Worm (Caenorhabditis elegans) whole organism, midembryonic: ENCODE results near the gene srw-53.
"Not testable (repeated sequence)": the region's sequence is repeated elsewhere in the genome, so short reads cannot be mapped to it uniquely, and the experiment has no call there.

Source experiments
- T22C8.4 ChIP-seq: fragments of 200-800 bp; sonication (Bioruptor generic); IDR thresholded peaks from 2 replicates; pipeline ENCODE4 v1.3.6; 2022; ENCODE audit warnings: missing genetic modification characterization, missing compliant biosample characterization
- cog-1 ChIP-seq: sonication (generic microtip); optimal IDR thresholded peaks from 2 replicates; lab custom pipeline; 2016; ENCODE audit warnings: missing genetic modification characterization, missing compliant biosample characterization
- flt-1 ChIP-seq: fragments of 200-800 bp; sonication (Bioruptor generic); IDR thresholded peaks from 2 replicates; pipeline ENCODE4 v1.3.6; 2022; ENCODE audit warnings: missing genetic modification characterization, missing compliant biosample characterization
- klf-2 ChIP-seq: fragments of 200-800 bp; sonication (Bioruptor generic); conservative IDR thresholded peaks from 2 replicates; pipeline ENCODE4 v1.3.6; 2022; ENCODE audit warnings: missing genetic modification reagents, missing genetic modification characterization, missing compliant biosample characterization
- med-1 ChIP-seq: sonication (generic microtip); optimal IDR thresholded peaks from 2 replicates; lab custom pipeline; 2017; ENCODE audit warnings: missing genetic modification characterization, mild to moderate bottlenecking, missing compliant biosample characterization, antibody characterized with exemption, missing genetic modification reagents; ENCODE audit not compliant: insufficient read depth
- ref-1 ChIP-seq: fragments of 200-800 bp; sonication (Bioruptor generic); conservative IDR thresholded peaks from 2 replicates; pipeline ENCODE4 v1.3.6; 2022; ENCODE audit warnings: missing genetic modification reagents, missing genetic modification characterization, missing compliant biosample characterization
- tab-1 ChIP-seq: fragments of 200-800 bp; sonication (Bioruptor generic); IDR thresholded peaks from 2 replicates; pipeline ENCODE4 v1.3.6; 2022; ENCODE audit warnings: missing genetic modification characterization, missing compliant biosample characterization
- ztf-23 ChIP-seq: fragments of 200-800 bp; sonication (Bioruptor generic); IDR thresholded peaks from 2 replicates; pipeline ENCODE4 v1.3.6; 2022; ENCODE audit warnings: missing genetic modification reagents, missing genetic modification characterization, missing compliant biosample characterization
- ztf-29 ChIP-seq: fragments of 200-800 bp; sonication (Bioruptor generic); IDR thresholded peaks from 2 replicates; pipeline ENCODE4 v1.3.6; 2022; ENCODE audit warnings: missing genetic modification reagents, missing genetic modification characterization, missing compliant biosample characterization

srw-53 gene

ce11 chrV:15943125-15943524 is at the start of gene srw-53:
Gene srw-53 (plus strand): TSS chrV:15943425.
- TF ChIP-seq klf-2 (GFP tag; lab: Robert Waterston, UW) (no peak), ztf-29 (GFP tag; lab: Robert Waterston, UW) (no peak), ztf-23 (no peak)

ce11 chrV:15896671-15897070 is 46.6 kb upstream of the srw-53 start, which contains the start of gene nhr-213:
Gene nhr-213 (minus strand): TSS chrV:15896771.
- no peak for TF ChIP-seq med-1 (GFP tag; lab: Kevin White, UChicago)
- no peak for TF ChIP-seq flt-1 (GFP tag; lab: Robert Waterston, UW)
- TF ChIP-seq ref-1 (GFP tag; lab: Robert Waterston, UW) = no peak
- TF ChIP-seq ztf-29 (GFP tag; lab: Robert Waterston, UW) = no peak
- no peak for TF ChIP-seq T22C8.4
- no peak for TF ChIP-seq tab-1 (GFP tag; lab: Robert Waterston, UW)
- TF ChIP-seq cog-1 (tag; lab: Kevin White, UChicago) = no peak

- TF ChIP-seq cog-1 (tag; lab: Kevin White, UChicago) = no peak
- TF ChIP-seq ztf-23 = no peak
- no peak for TF ChIP-seq tab-1 (GFP tag; lab: Robert Waterston, UW)
- TF ChIP-seq ref-1 (GFP tag; lab: Robert Waterston, UW) = no peak
- TF ChIP-seq T22C8.4 = no peak
- no peak for TF ChIP-seq flt-1 (GFP tag; lab: Robert Waterston, UW)
- no peak for TF ChIP-seq klf-2 (GFP tag; lab: Robert Waterston, UW)
- no peak for TF ChIP-seq ztf-29 (GFP tag; lab: Robert Waterston, UW)
- no peak for TF ChIP-seq med-1 (GFP tag; lab: Kevin White, UChicago)
Measured at ce11 chrV:15897696-15898095, 45.5 kb upstream of the srw-53 start, which contains the start of gene str-60. Gene str-60 (plus strand): TSS chrV:15897996.

- TF ChIP-seq cog-1 (tag; lab: Kevin White, UChicago) (no peak), klf-2 (GFP tag; lab: Robert Waterston, UW) (no peak), ref-1 (GFP tag; lab: Robert Waterston, UW) (no peak), T22C8.4 (no peak), flt-1 (GFP tag; lab: Robert Waterston, UW) (no peak), med-1 (GFP tag; lab: Kevin White, UChicago) (no peak), ztf-29 (GFP tag; lab: Robert Waterston, UW) (no peak), ztf-23 (no peak), tab-1 (GFP tag; lab: Robert Waterston, UW) (no peak)
Measured at ce11 chrV:15899696-15900095, 43.5 kb upstream of the srw-53 start, which contains the start of gene T06C12.14. Gene T06C12.14 (plus strand): TSS chrV:15899996.

- TF ChIP-seq T22C8.4 (no peak), ztf-29 (GFP tag; lab: Robert Waterston, UW) (no peak), cog-1 (tag; lab: Kevin White, UChicago) (no peak)
Measured at ce11 chrV:15900564-15900963, 42.7 kb upstream of the srw-53 start.

ce11 chrV:15905530-15905929 is 37.7 kb upstream of the srw-53 start, which contains the start of the genes F35E8.1 and F35E8.2:
Gene F35E8.1 (minus strand): TSS chrV:15905630.
Gene F35E8.2 (plus strand): TSS chrV:15905661.
- TF ChIP-seq ref-1 (GFP tag; lab: Robert Waterston, UW); cog-1 (tag; lab: Kevin White, UChicago); ztf-23: not testable (repeated sequence)

- TF ChIP-seq tab-1 (GFP tag; lab: Robert Waterston, UW) (no peak), cog-1 (tag; lab: Kevin White, UChicago) (no peak), ztf-29 (GFP tag; lab: Robert Waterston, UW) (no peak), med-1 (GFP tag; lab: Kevin White, UChicago) (no peak), ref-1 (GFP tag; lab: Robert Waterston, UW) (no peak), flt-1 (GFP tag; lab: Robert Waterston, UW) (no peak), ztf-23 (no peak), klf-2 (GFP tag; lab: Robert Waterston, UW) (no peak), T22C8.4 (no peak)
Measured at ce11 chrV:15911848-15912247, 31.4 kb upstream of the srw-53 start, which contains the start of gene F35E8.6. Gene F35E8.6 (plus strand): TSS chrV:15912148.

ce11 chrV:15912677-15913076 is 30.5 kb upstream of the srw-53 start:
- TF ChIP-seq med-1 (GFP tag; lab: Kevin White, UChicago) = no peak
- TF ChIP-seq T22C8.4 = no peak

- TF ChIP-seq med-1 (GFP tag; lab: Kevin White, UChicago) = no peak
- no peak for TF ChIP-seq cog-1 (tag; lab: Kevin White, UChicago)
- TF ChIP-seq klf-2 (GFP tag; lab: Robert Waterston, UW) = no peak
- TF ChIP-seq ztf-29 (GFP tag; lab: Robert Waterston, UW) = no peak
- no peak for TF ChIP-seq ztf-23
- TF ChIP-seq tab-1 (GFP tag; lab: Robert Waterston, UW) = no peak
- TF ChIP-seq T22C8.4 = no peak
- TF ChIP-seq flt-1 (GFP tag; lab: Robert Waterston, UW) = no peak
- TF ChIP-seq ref-1 (GFP tag; lab: Robert Waterston, UW) = no peak
Measured at ce11 chrV:15913714-15914113, 29.5 kb upstream of the srw-53 start, which contains the start of gene F35E8.7. Gene F35E8.7 (plus strand): TSS chrV:15914014.

ce11 chrV:15914774-15915173 is 28.5 kb upstream of the srw-53 start:
- TF ChIP-seq flt-1 (GFP tag; lab: Robert Waterston, UW) (no peak), cog-1 (tag; lab: Kevin White, UChicago) (no peak), ztf-29 (GFP tag; lab: Robert Waterston, UW) (no peak), ref-1 (GFP tag; lab: Robert Waterston, UW) (no peak)
